Fruit fly (Drosophila melanogaster): ENCODE data around the gene Prp31.

The Prp31 gene

DNA sequence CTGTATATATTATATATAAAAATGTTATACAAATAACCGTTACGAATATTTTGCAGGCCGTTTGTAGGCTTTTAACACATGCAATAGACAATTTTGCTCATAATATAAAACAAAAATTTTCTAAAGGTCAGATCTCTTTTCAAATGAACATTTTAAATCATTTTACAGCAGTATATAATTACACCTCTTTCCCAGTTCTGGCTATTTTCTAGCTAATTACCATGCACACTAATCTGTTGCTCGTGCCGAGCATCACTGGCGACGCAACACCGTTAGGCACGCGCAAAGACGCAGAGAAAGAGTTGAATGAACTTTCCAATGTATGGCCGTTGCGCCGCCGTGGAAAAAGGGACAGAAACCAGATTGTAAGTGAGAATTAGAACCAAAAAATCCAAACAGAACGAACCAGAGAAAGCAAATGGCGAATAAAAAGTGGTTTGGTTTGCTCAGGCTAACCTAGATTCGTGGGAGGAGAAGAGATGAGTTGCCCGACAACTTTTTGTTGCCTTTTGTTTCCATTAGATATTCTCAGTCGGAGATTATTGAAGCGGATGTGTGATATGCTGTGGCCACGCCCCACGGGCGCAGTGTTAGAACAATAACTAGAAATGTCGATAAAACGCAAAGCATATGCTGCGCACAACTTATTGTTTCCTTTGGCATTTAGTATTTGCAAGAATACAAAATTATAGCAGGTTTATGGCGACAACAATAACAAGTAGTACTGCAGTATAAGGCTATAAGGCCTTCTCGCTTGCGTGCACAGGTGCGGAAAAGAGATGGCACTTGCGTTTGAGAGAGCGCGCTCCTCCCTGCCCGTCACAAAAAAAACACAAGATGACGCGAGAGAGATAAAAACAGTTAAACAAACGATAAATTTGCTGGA lies 17.5 kb upstream of the Prp31 start (continued):
- TF ChIP-seq ey (GFP tag; optimal IDR thresholded peaks at IDR 0.05) (no peak), Rel (GFP tag; optimal IDR thresholded peaks at IDR 0.05) (no peak), Rel (tag; optimal IDR thresholded peaks at IDR 0.05) (peak; percentile 20), Hr78 (GFP tag; optimal IDR thresholded peaks at IDR 0.05) (no peak), CG32264 (GFP tag; optimal IDR thresholded peaks at IDR 0.05) (no peak), Dif (GFP tag; optimal IDR thresholded peaks at IDR 0.05; ENCODE audit: partially characterized antibody) (peak; percentile 37), Myc (optimal IDR thresholded peaks at IDR 0.05) (peak; percentile 75), Jra (GFP tag; optimal IDR thresholded peaks at IDR 0.05) (peak; percentile 32), psq (GFP tag; optimal IDR thresholded peaks at IDR 0.05) (no peak), Dfd (GFP tag; optimal IDR thresholded peaks at IDR 0.05) (no peak), h (GFP tag; optimal IDR thresholded peaks at IDR 0.05) (peak; percentile 30), Hnf4 (GFP tag; optimal IDR thresholded peaks at IDR 0.05) (no peak), N (GFP tag; optimal IDR thresholded peaks at IDR 0.05) (no peak), brk (GFP tag; optimal IDR thresholded peaks at IDR 0.05) (no peak), OdsH (GFP tag; optimal IDR thresholded peaks at IDR 0.05) (no peak)

DNA sequence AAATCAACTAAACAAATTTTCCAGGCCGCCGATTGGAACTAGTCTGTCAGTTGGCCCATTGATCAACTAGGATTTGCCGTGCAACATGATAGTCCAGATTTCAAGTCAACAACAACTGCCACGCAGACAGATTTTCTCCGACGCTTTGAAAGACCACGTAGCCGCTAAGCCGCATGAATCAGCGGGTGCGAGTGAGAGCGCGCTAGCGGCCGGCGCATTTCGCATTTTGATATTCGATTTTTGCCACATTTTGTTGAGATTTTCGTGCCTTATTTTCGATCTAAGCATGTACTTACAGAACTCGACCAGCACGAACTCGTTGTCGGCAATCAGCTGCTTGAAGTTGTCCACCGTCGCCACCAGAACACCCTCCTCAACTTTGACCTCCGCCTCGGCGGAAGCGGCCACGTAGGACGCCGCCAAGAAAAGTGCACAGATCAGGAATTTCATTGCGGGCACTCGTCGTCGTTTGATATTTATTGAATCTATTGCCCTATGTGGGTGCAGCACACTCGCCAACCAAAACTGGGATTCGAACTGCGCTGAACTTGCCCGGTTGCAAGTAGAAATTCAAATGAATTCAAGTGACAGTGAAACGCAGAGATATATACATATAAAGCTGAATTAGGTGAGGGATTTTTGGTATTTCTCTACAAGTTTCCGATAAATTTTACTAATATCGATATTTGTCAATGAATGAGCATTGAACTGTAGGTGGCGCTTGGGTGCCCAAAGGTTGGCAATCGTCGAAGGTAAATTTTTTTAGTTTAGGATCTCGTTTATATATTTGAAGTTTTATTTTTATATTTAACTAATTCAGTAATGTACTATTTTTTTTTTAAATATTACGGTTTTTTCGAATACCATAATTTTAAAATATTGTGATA lies 16.7 kb upstream of the Prp31 start, which contains the start of gene Pdi:
Pdi (minus strand) TSS at position 837 of the 887 bp plus-strand sequence.
- TF ChIP-seq GATAd (GFP tag; optimal IDR thresholded peaks at IDR 0.05) (no peak), CrebA (GFP tag; optimal IDR thresholded peaks at IDR 0.05; ENCODE audit: borderline replicate concordance) (peak; percentile 98), Vsx2 (GFP tag; optimal IDR thresholded peaks at IDR 0.05; ENCODE audit: partially characterized antibody) (no peak), N (GFP tag; optimal IDR thresholded peaks at IDR 0.05) (no peak), Mio (GFP tag; optimal IDR thresholded peaks at IDR 0.05) (no peak), h (GFP tag; optimal IDR thresholded peaks at IDR 0.05) (peak; percentile 47), fru (GFP tag; optimal IDR thresholded peaks at IDR 0.05) (peak; percentile 21), usp (GFP tag; optimal IDR thresholded peaks at IDR 0.05) (no peak), Hr83 (GFP tag; optimal IDR thresholded peaks at IDR 0.05; ENCODE audit: poor library complexity, severe bottlenecking) (peak; percentile 84), Hr78 (GFP tag; optimal IDR thresholded peaks at IDR 0.05) (no peak), Abd-B (GFP tag; optimal IDR thresholded peaks at IDR 0.05) (no peak), sage (GFP tag; optimal IDR thresholded peaks at IDR 0.05) (no peak), Sp1 (GFP tag; optimal IDR thresholded peaks at IDR 0.05) (peak; percentile 20), Dfd (GFP tag; optimal IDR thresholded peaks at IDR 0.05) (no peak), brk (GFP tag; optimal IDR thresholded peaks at IDR 0.05) (no peak), Myc (optimal IDR thresholded peaks at IDR 0.05) (no peak), Dif (GFP tag; optimal IDR thresholded peaks at IDR 0.05; ENCODE audit: partially characterized antibody) (peak; percentile 57), jim (GFP tag; optimal IDR thresholded peaks at IDR 0.05) (peak; percentile 50), dl (GFP tag; optimal IDR thresholded peaks at IDR 0.05; ENCODE audit: insufficient read depth in 1 of 2, partially characterized antibody in 2 of 2) (peak in 1 of 2 experiments; percentile 32), OdsH (GFP tag; optimal IDR thresholded peaks at IDR 0.05) (no peak), CG32264 (GFP tag; optimal IDR thresholded peaks at IDR 0.05) (no peak), sv (GFP tag; optimal IDR thresholded peaks at IDR 0.05) (no peak), psq (GFP tag; optimal IDR thresholded peaks at IDR 0.05) (no peak), Jra (GFP tag; optimal IDR thresholded peaks at IDR 0.05) (peak; percentile 9), foxo (GFP tag; optimal IDR thresholded peaks at IDR 0.05) (peak in 1 of 2 experiments; percentile 36), lola (GFP tag; optimal IDR thresholded peaks at IDR 0.05) (no peak), tai (GFP tag; optimal IDR thresholded peaks at IDR 0.05) (no peak), ey (GFP tag; optimal IDR thresholded peaks at IDR 0.05) (peak; percentile 10), CG9705 (GFP tag; optimal IDR thresholded peaks at IDR 0.05) (no peak), dmrt93B (GFP tag; optimal IDR thresholded peaks at IDR 0.05) (no peak), rgr (GFP tag; optimal IDR thresholded peaks at IDR 0.05) (peak; percentile 43), dsf (GFP tag; optimal IDR thresholded peaks at IDR 0.05; ENCODE audit: borderline replicate concordance) (no peak), pan (optimal IDR thresholded peaks at IDR 0.05) (no peak), HLH106 (tag; optimal IDR thresholded peaks at IDR 0.05) (peak; percentile 26), br (GFP tag; optimal IDR thresholded peaks at IDR 0.05) (peak; percentile 45), Hnf4 (GFP tag; optimal IDR thresholded peaks at IDR 0.05) (peak; percentile 68), woc (GFP tag; optimal IDR thresholded peaks at IDR 0.05) (peak; percentile 12), Rel (GFP tag; optimal IDR thresholded peaks at IDR 0.05) (no peak), Rel (tag; optimal IDR thresholded peaks at IDR 0.05) (peak; percentile 69)

Data from whole organism, wandering third instar larva.